Worm (Caenorhabditis elegans) whole organism, L1 larva: ENCODE data around the gene ctsa-3.1.

Source experiments
- Y116A8C.19 ChIP-seq: sonication (generic microtip); optimal IDR thresholded peaks from 2 replicates; lab custom pipeline; 2016; ENCODE audit warnings: missing compliant biosample characterization, missing genetic modification characterization, borderline replicate concordance
- aha-1 ChIP-seq: fragments of 150-350 bp; optimal IDR thresholded peaks from 2 replicates; lab custom pipeline; 2014; ENCODE audit warnings: missing biosample characterization, missing genetic modification characterization
- ces-1 ChIP-seq: fragments of 150-350 bp; optimal IDR thresholded peaks from 2 replicates; lab custom pipeline; 2014; ENCODE audit warnings: missing biosample characterization, missing genetic modification reagents, missing genetic modification characterization
- lin-39 ChIP-seq: fragments of 150-350 bp; optimal IDR thresholded peaks from 2 replicates; lab custom pipeline; 2014; ENCODE audit warnings: missing biosample characterization, missing genetic modification reagents, missing genetic modification characterization
- snu-23 ChIP-seq: sonication (generic microtip); optimal IDR thresholded peaks from 2 replicates; lab custom pipeline; 2016; ENCODE audit warnings: missing genetic modification characterization, missing compliant biosample characterization
- sox-4 ChIP-seq: sonication (generic microtip); optimal IDR thresholded peaks from 2 replicates; lab custom pipeline; 2016; ENCODE audit warnings: missing genetic modification characterization, missing compliant biosample characterization

- TF ChIP-seq aha-1 (tag; lab: Kevin White, UChicago) = no peak
- no peak for TF ChIP-seq snu-23 (GFP tag; lab: Kevin White, UChicago)
- TF ChIP-seq lin-39 = no peak
- no peak for TF ChIP-seq sox-4 (tag; lab: Kevin White, UChicago)
- no peak for TF ChIP-seq Y116A8C.19 (tag; lab: Kevin White, UChicago)
- no peak for TF ChIP-seq ces-1 (GFP tag; lab: Kevin White, UChicago)
These were observed 702 bp upstream of the ctsa-3.1 start for ce11 chrII:7231951-7232350.
